Fruit fly (Drosophila melanogaster) whole organism, pupa: ENCODE results near the gene HIPP1.

Source experiments
- CG12605 ChIP-seq: fragments of 200-800 bp; sonication (Bioruptor generic); IDR thresholded peaks from 2 replicates; pipeline ENCODE4 v1.3.6; 2022; ENCODE audit warnings: missing biosample characterization, missing genetic modification characterization
- CG13204 ChIP-seq: fragments of 200-800 bp; sonication (Bioruptor generic); optimal IDR thresholded peaks from 2 replicates; lab custom pipeline; 2018; ENCODE audit warnings: missing biosample characterization, mild to moderate bottlenecking, missing genetic modification characterization, moderate library complexity
- CG14655 ChIP-seq: fragments of 200-800 bp; sonication (Bioruptor generic); optimal IDR thresholded peaks from 3 replicates; lab custom pipeline; 2017; ENCODE audit warnings: mild to moderate bottlenecking, missing biosample characterization, missing genetic modification reagents, missing genetic modification characterization
- CG32121 ChIP-seq: fragments of 200-800 bp; sonication (Bioruptor generic); IDR thresholded peaks from 2 replicates; pipeline ENCODE4 v1.3.6; 2022; ENCODE audit warnings: missing biosample characterization, missing genetic modification characterization
- CG9948 ChIP-seq: fragments of 200-800 bp; sonication (Bioruptor generic); optimal IDR thresholded peaks from 2 replicates; lab custom pipeline; 2018; ENCODE audit warnings: missing biosample characterization, mild to moderate bottlenecking, missing genetic modification characterization, moderate library complexity
- D1 ChIP-seq: fragments of 200-800 bp; sonication (Bioruptor generic); optimal IDR thresholded peaks from 2 replicates; lab custom pipeline; 2018; ENCODE audit warnings: missing biosample characterization, mild to moderate bottlenecking, missing genetic modification characterization, moderate library complexity
- EcR ChIP-seq: fragments of 200-800 bp; sonication (Bioruptor generic); optimal IDR thresholded peaks from 3 replicates; lab custom pipeline; 2019; ENCODE audit warnings: missing biosample characterization, missing genetic modification characterization, mild to moderate bottlenecking, moderate library complexity, missing genetic modification reagents
- fd96Ca ChIP-seq: fragments of 200-800 bp; sonication (Bioruptor generic); IDR thresholded peaks from 3 replicates; pipeline ENCODE4 v1.3.6; 2022; ENCODE audit warnings: missing biosample characterization, missing genetic modification characterization
- gl ChIP-seq: fragments of 200-800 bp; sonication (Bioruptor generic); optimal IDR thresholded peaks from 2 replicates; lab custom pipeline; 2018; ENCODE audit warnings: missing biosample characterization, mild to moderate bottlenecking, missing genetic modification characterization
- rn ChIP-seq: fragments of 200-800 bp; sonication (Bioruptor generic); IDR thresholded peaks from 2 replicates; pipeline ENCODE4 v1.3.6; 2022; ENCODE audit warnings: missing biosample characterization, missing genetic modification characterization

dm6 chr3L:20772647-20773015 is 36.8 kb upstream of the HIPP1 start:
- TF ChIP-seq CG14655 (GFP tag; lab: Kevin White, UChicago) (no peak), D1 (tag; lab: Kevin White, UChicago) (no peak), CG9948 (no peak), rn (GFP tag; lab: Robert Waterston, UW) (no peak), gl (tag; lab: Kevin White, UChicago) (no peak), CG12605 (GFP tag; lab: Robert Waterston, UW) (no peak), CG13204 (no peak), CG32121 (no peak), fd96Ca (GFP tag; lab: Robert Waterston, UW) (no peak), EcR (GFP tag; lab: Kevin White, UChicago) (no peak)
